Fruit fly (Drosophila melanogaster): Measurements from ENCODE around the gene Nemp.
A peak's percentile ranks its signal among the peaks of the same experiment; 100 is the strongest.

The Nemp gene

dm6 chrX:16654931-16655409 is at the start of gene Nemp, which contains the start of gene r:
Nemp (minus strand) TSS chrX:16655015.
r (plus strand) TSS chrX:16655359.
- TF ChIP-seq CG7372 (GFP tag; IDR thresholded peaks at IDR 0.05) (no peak), dan (GFP tag; IDR thresholded peaks at IDR 0.05) (no peak), pita (GFP tag; optimal IDR thresholded peaks at IDR 0.05) (peak; percentile 84), Mrtf (GFP tag; IDR thresholded peaks at IDR 0.05) (no peak), Meics (GFP tag; optimal IDR thresholded peaks at IDR 0.05) (no peak), vvl (GFP tag; IDR thresholded peaks at IDR 0.05) (no peak), ac (GFP tag; optimal IDR thresholded peaks at IDR 0.05) (no peak), pfk (GFP tag; optimal IDR thresholded peaks at IDR 0.05) (no peak), ap (GFP tag; IDR thresholded peaks at IDR 0.05) (no peak), CG8089 (GFP tag; optimal IDR thresholded peaks at IDR 0.05) (no peak), CG33557 (GFP tag; optimal IDR thresholded peaks at IDR 0.05) (no peak), CG16779 (GFP tag; IDR thresholded peaks at IDR 0.05) (no peak), CG31388 (GFP tag; optimal IDR thresholded peaks at IDR 0.05) (no peak), en (GFP tag; optimal IDR thresholded peaks at IDR 0.05) (no peak), hb (GFP tag; IDR thresholded peaks at IDR 0.05; ENCODE audit: partially characterized antibody) (peak; percentile 68; the same call in 1 of the 3 replicates), CG17802 (tag; optimal IDR thresholded peaks at IDR 0.05) (no peak), cato (GFP tag; optimal IDR thresholded peaks at IDR 0.05; ENCODE audit: borderline replicate concordance) (no peak), fd102C (GFP tag; optimal IDR thresholded peaks at IDR 0.05) (no peak), Doc3 (GFP tag; IDR thresholded peaks at IDR 0.05; ENCODE audit: partially characterized antibody) (peak; percentile 64), lilli (GFP tag; optimal IDR thresholded peaks at IDR 0.05) (no peak), CG15601 (tag; optimal IDR thresholded peaks at IDR 0.05) (peak; percentile 77), CG18619 (GFP tag; optimal IDR thresholded peaks at IDR 0.05) (no peak), Fer1 (GFP tag; optimal IDR thresholded peaks at IDR 0.05) (no peak), CG32767 (GFP tag; IDR thresholded peaks at IDR 0.05) (no peak), Gug (GFP tag; IDR thresholded peaks at IDR 0.05) (no peak), CG8281 (tag; optimal IDR thresholded peaks at IDR 0.05) (no peak), CG34376 (GFP tag; optimal IDR thresholded peaks at IDR 0.05) (no peak), CG3281 (GFP tag; optimal IDR thresholded peaks at IDR 0.05) (no peak), repo (GFP tag; optimal IDR thresholded peaks at IDR 0.05) (no peak), Eip74EF (GFP tag; optimal IDR thresholded peaks at IDR 0.05) (no peak), Med (GFP tag) (no peak), Oli (tag; optimal IDR thresholded peaks at IDR 0.05) (no peak), gcm (GFP tag; optimal IDR thresholded peaks at IDR 0.05) (no peak), CG9817 (tag; optimal IDR thresholded peaks at IDR 0.05) (no peak), CG14710 (tag; optimal IDR thresholded peaks at IDR 0.05) (peak; percentile 71), D (optimal IDR thresholded peaks at IDR 0.05) (no peak), D (GFP tag; optimal IDR thresholded peaks at IDR 0.05) (no peak), CG10209 (GFP tag; optimal IDR thresholded peaks at IDR 0.05) (no peak), CG14965 (GFP tag; optimal IDR thresholded peaks at IDR 0.05; ENCODE audit: borderline replicate concordance) (no peak), CG5245 (GFP tag; optimal IDR thresholded peaks at IDR 0.05) (no peak), sob (GFP tag; IDR thresholded peaks at IDR 0.05) (no peak), dysf (GFP tag; IDR thresholded peaks at IDR 0.05) (no peak), trh (GFP tag; optimal IDR thresholded peaks at IDR 0.05) (no peak), CG12391 (tag; optimal IDR thresholded peaks at IDR 0.05) (no peak), sima (GFP tag; optimal IDR thresholded peaks at IDR 0.05) (no peak), Myb (GFP tag; optimal IDR thresholded peaks at IDR 0.05) (no peak), B-H1 (GFP tag; IDR thresholded peaks at IDR 0.05) (no peak), cg (GFP tag; optimal IDR thresholded peaks at IDR 0.05) (no peak), Deaf1 (tag; optimal IDR thresholded peaks at IDR 0.05) (no peak), Nf-YB (GFP tag; optimal IDR thresholded peaks at IDR 0.05) (no peak), CG2202 (tag; optimal IDR thresholded peaks at IDR 0.05) (no peak)

Measured in whole organism, embryonic.